Worm (Caenorhabditis elegans) whole organism, early embryonic: ENCODE measurements around the gene moma-1.

Source experiments
- F13C5.2 ChIP-seq: sonication (generic microtip); optimal IDR thresholded peaks from 2 replicates; lab custom pipeline; 2017; ENCODE audit warnings: mild to moderate bottlenecking, missing genetic modification characterization, inconsistent platforms, missing compliant biosample characterization
- ama-1 ChIP-seq: fragments of 150-350 bp; optimal IDR thresholded peaks from 2 replicates; lab custom pipeline; 2014
- pes-1 ChIP-seq: fragments of 200-800 bp; sonication (Bioruptor generic); IDR thresholded peaks from 2 replicates; pipeline ENCODE4 v1.3.6; 2022; ENCODE audit warnings: missing genetic modification reagents, missing genetic modification characterization, missing compliant biosample characterization
- scrt-1 ChIP-seq: fragments of 200-800 bp; sonication (Bioruptor generic); IDR thresholded peaks from 2 replicates; pipeline ENCODE4 v1.3.6; 2022; ENCODE audit warnings: missing genetic modification characterization, missing compliant biosample characterization
- tbx-11 ChIP-seq: fragments of 200-800 bp; sonication (Bioruptor generic); IDR thresholded peaks from 2 replicates; pipeline ENCODE4 v1.3.6; 2022; ENCODE audit warnings: missing genetic modification characterization, missing compliant biosample characterization
- tbx-37 ChIP-seq: fragments of 200-800 bp; sonication (Bioruptor generic); conservative IDR thresholded peaks from 2 replicates; pipeline ENCODE4 v1.3.6; 2022; ENCODE audit warnings: missing genetic modification reagents, missing genetic modification characterization, missing compliant biosample characterization

DNA sequence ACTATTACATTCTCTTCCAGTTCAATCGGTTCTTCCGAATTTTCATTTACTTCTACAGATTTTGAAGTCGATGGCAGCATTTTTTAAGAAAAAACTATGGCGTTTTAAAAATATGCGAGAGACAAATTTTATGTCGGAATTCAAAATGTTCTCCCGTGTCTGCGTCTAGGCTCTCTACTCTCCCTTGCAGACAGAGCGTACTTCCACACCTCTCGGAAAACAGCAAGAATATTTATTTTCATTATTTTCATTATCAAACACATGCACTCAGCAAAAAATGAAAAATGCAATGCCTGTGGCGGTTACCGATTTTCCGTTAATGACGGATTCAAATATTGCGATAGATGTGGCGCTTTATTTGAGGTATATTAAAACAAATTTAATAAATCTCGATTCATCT, 43.3 kb upstream of the moma-1 start, which contains the start of the genes ztf-18 and F23H11.2:
- TF ChIP-seq F13C5.2 (tag; lab: Kevin White, UChicago) (no peak), tbx-37 (GFP tag; lab: Robert Waterston, UW) (no peak), ama-1 (no peak), pes-1 (GFP tag; lab: Robert Waterston, UW) (no peak), scrt-1 (GFP tag; lab: Robert Waterston, UW) (no peak), tbx-11 (no peak)
